Worm (Caenorhabditis elegans): Measurements from ENCODE around the gene lmd-5.

DNA sequence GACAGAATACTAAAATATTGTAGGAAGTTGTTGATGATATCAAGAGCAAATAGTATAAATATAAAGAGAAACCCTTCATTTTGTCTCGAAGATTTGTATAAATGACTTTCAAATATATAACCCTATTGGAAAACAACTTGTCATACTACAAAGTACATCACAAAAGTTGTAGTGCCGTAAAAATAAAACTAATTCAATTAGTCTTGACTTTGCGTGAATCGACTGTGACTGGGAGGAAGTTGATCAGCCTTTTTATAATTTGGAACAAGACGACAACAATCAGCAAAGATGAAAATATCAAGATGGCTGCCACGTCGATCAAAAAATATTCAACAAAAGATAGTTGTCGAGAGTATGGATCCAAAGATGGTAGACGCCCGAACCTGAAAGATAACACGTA is 18.4 kb downstream of the lmd-5 start, which contains the start of gene ugt-40:
- no peak for TF ChIP-seq unc-55 (GFP tag; optimal IDR thresholded peaks at IDR 0.05)
- TF ChIP-seq unc-62 (GFP tag; optimal IDR thresholded peaks at IDR 0.05), result no peak
- TF ChIP-seq nhr-12 (tag; optimal IDR thresholded peaks at IDR 0.05), result no peak
- no peak for TF ChIP-seq ZK546.5 (tag; optimal IDR thresholded peaks at IDR 0.05)
- no peak for TF ChIP-seq nhr-6 (tag; optimal IDR thresholded peaks at IDR 0.05)
- no peak for TF ChIP-seq lsy-2 (tag; optimal IDR thresholded peaks at IDR 0.05)
- no peak for TF ChIP-seq ama-1 (optimal IDR thresholded peaks at IDR 0.05)
- no peak for TF ChIP-seq snpc-4 (tag; optimal IDR thresholded peaks at IDR 0.05)
- TF ChIP-seq aly-2 (tag; optimal IDR thresholded peaks at IDR 0.05), result no peak
